Fruit fly (Drosophila melanogaster) whole organism: Measurements from ENCODE around the gene RhoGAPp190.

ENCODE experiments used
- CG8478 ChIP-seq: fragments of >200 bp; optimal IDR thresholded peaks from 2 replicates; lab custom pipeline; 2018; ENCODE audit warnings: inconsistent platforms
- Dll ChIP-seq: fragments of >200 bp; optimal IDR thresholded peaks from 2 replicates; lab custom pipeline; 2017
- EcR ChIP-seq, 2 experiments: fragments of >200 bp; optimal IDR thresholded peaks; 2 replicates each; lab custom pipeline; 2017; ENCODE audit warnings: missing biosample characterization in 2 of 2, missing genetic modification characterization in 2 of 2, missing genetic modification reagents in 2 of 2
- pan ChIP-seq: fragments of >200 bp; optimal IDR thresholded peaks from 2 replicates; lab custom pipeline; 2017
- psq ChIP-seq: fragments of >200 bp; optimal IDR thresholded peaks from 2 replicates; lab custom pipeline; 2017
- usp ChIP-seq: fragments of >200 bp; optimal IDR thresholded peaks from 2 replicates; lab custom pipeline; 2017; ENCODE audit warnings: missing biosample characterization, missing genetic modification characterization, mixed read lengths

RhoGAPp190 gene

dm6 chrX:17683506-17683858, 31.1 kb upstream of the RhoGAPp190 start:
- TF ChIP-seq Dll (lab: Kevin White, UChicago): no peak
- TF ChIP-seq psq: no peak
- TF ChIP-seq EcR (GFP tag; optimal IDR thresholded peaks at IDR 0.05; lab: Kevin White, UChicago): no peak
- no peak for TF ChIP-seq pan (lab: Kevin White, UChicago)
- no peak for TF ChIP-seq CG8478 (lab: Kevin White, UChicago)
- TF ChIP-seq usp (GFP tag; lab: Kevin White, UChicago): no peak

- TF ChIP-seq usp (GFP tag; lab: Kevin White, UChicago) (no peak), EcR (GFP tag; optimal IDR thresholded peaks at IDR 0.05; lab: Kevin White, UChicago) (no peak), Dll (lab: Kevin White, UChicago) (no peak), psq (no peak), CG8478 (lab: Kevin White, UChicago) (no peak), pan (lab: Kevin White, UChicago) (no peak)
These were observed 30.6 kb upstream of the RhoGAPp190 start for dm6 chrX:17682745-17683505.

dm6 chrX:17679642-17680571, 27.5 kb upstream of the RhoGAPp190 start:
- TF ChIP-seq CG8478 (lab: Kevin White, UChicago): no peak
- no peak for TF ChIP-seq pan (lab: Kevin White, UChicago)
- TF ChIP-seq EcR (GFP tag; optimal IDR thresholded peaks at IDR 0.05; lab: Kevin White, UChicago): no peak
- TF ChIP-seq usp (GFP tag; lab: Kevin White, UChicago): no peak
- no peak for TF ChIP-seq Dll (lab: Kevin White, UChicago)
- TF ChIP-seq psq: no peak

- TF ChIP-seq usp (GFP tag; lab: Kevin White, UChicago): no peak
- TF ChIP-seq EcR (GFP tag; optimal IDR thresholded peaks at IDR 0.05; lab: Kevin White, UChicago): no peak
- no peak for TF ChIP-seq psq
- no peak for TF ChIP-seq Dll (lab: Kevin White, UChicago)
- no peak for TF ChIP-seq CG8478 (lab: Kevin White, UChicago)
- no peak for TF ChIP-seq pan (lab: Kevin White, UChicago)
These were observed 25.7 kb upstream of the RhoGAPp190 start for dm6 chrX:17677953-17678668.

dm6 chrX:17671788-17672187, 19.4 kb upstream of the RhoGAPp190 start, which contains the start of gene CG12990:
TSS of gene CG12990 (minus strand) at chrX:17671888.
- TF ChIP-seq pan (lab: Kevin White, UChicago): no peak

- TF ChIP-seq pan (lab: Kevin White, UChicago) (no peak), EcR (GFP tag; optimal IDR thresholded peaks at IDR 0.05; lab: Kevin White, UChicago) (no peak), usp (GFP tag; lab: Kevin White, UChicago) (no peak), CG8478 (lab: Kevin White, UChicago) (no peak), psq (no peak), Dll (lab: Kevin White, UChicago) (no peak)
These were observed 6.7 kb upstream of the RhoGAPp190 start for dm6 chrX:17659119-17659452.

- no peak for TF ChIP-seq EcR (GFP tag; optimal IDR thresholded peaks at IDR 0.05; lab: Kevin White, UChicago)
- TF ChIP-seq psq: no peak
- no peak for TF ChIP-seq usp (GFP tag; lab: Kevin White, UChicago)
- TF ChIP-seq Dll (lab: Kevin White, UChicago): no peak
- no peak for TF ChIP-seq pan (lab: Kevin White, UChicago)
These were observed 6.1 kb upstream of the RhoGAPp190 start for dm6 chrX:17658207-17659118.

- TF ChIP-seq usp (GFP tag; lab: Kevin White, UChicago) (no peak), psq (no peak), CG8478 (lab: Kevin White, UChicago) (no peak), Dll (lab: Kevin White, UChicago) (no peak), pan (lab: Kevin White, UChicago) (no peak), EcR (GFP tag; optimal IDR thresholded peaks at IDR 0.05; lab: Kevin White, UChicago) (no peak)
These were observed 5.4 kb upstream of the RhoGAPp190 start for dm6 chrX:17657716-17658115.

- TF ChIP-seq usp (GFP tag; lab: Kevin White, UChicago) (no peak), pan (lab: Kevin White, UChicago) (no peak), psq (no peak), Dll (lab: Kevin White, UChicago) (no peak), CG8478 (lab: Kevin White, UChicago) (no peak), EcR (GFP tag; optimal IDR thresholded peaks at IDR 0.05; lab: Kevin White, UChicago) (no peak)
These were observed 4.8 kb upstream of the RhoGAPp190 start, which contains the start of gene beta-Spec for dm6 chrX:17657050-17657696. TSS of gene beta-Spec (plus strand) at chrX:17657372.

- no peak for TF ChIP-seq EcR (GFP tag; optimal IDR thresholded peaks at IDR 0.05; lab: Kevin White, UChicago)
- TF ChIP-seq Dll (lab: Kevin White, UChicago): no peak
- no peak for TF ChIP-seq psq
- no peak for TF ChIP-seq usp (GFP tag; lab: Kevin White, UChicago)
- no peak for TF ChIP-seq CG8478 (lab: Kevin White, UChicago)
- TF ChIP-seq pan (lab: Kevin White, UChicago): no peak
These were observed 4.1 kb upstream of the RhoGAPp190 start, which contains the start of gene IntS2 for dm6 chrX:17656501-17656900. TSS of gene IntS2 (minus strand) at chrX:17656818.
